Fruit fly (Drosophila melanogaster) whole organism, wandering third instar larva: ENCODE measurements around the gene Orc2.

Source experiments
- Abd-B ChIP-seq: fragments of >200 bp; optimal IDR thresholded peaks from 2 replicates; lab custom pipeline; 2017; ENCODE audit warnings: missing biosample characterization, missing genetic modification characterization
- CG32264 ChIP-seq: fragments of 200-800 bp; sonication (Bioruptor generic); optimal IDR thresholded peaks from 2 replicates; lab custom pipeline; 2016; ENCODE audit warnings: missing biosample characterization, missing genetic modification characterization
- CG9705 ChIP-seq: fragments of 200-800 bp; sonication (Bioruptor generic); optimal IDR thresholded peaks from 2 replicates; lab custom pipeline; 2018; ENCODE audit warnings: missing biosample characterization, mild to moderate bottlenecking, missing genetic modification characterization
- CrebA ChIP-seq: fragments of 200-800 bp; sonication (Bioruptor generic); optimal IDR thresholded peaks from 2 replicates; lab custom pipeline; 2016; ENCODE audit warnings: missing biosample characterization, mild to moderate bottlenecking, missing genetic modification characterization, borderline replicate concordance
- Dfd ChIP-seq: fragments of >200 bp; optimal IDR thresholded peaks from 2 replicates; lab custom pipeline; 2017; ENCODE audit warnings: missing biosample characterization, missing genetic modification characterization
- Dif ChIP-seq: fragments of 200-275, 200-300 bp; sonication (Bioruptor generic); optimal IDR thresholded peaks from 2 replicates; lab custom pipeline; 2018; ENCODE audit warnings: missing biosample characterization, missing genetic modification characterization; ENCODE audit not compliant: partially characterized antibody
- GATAd ChIP-seq: sonication (Bioruptor generic); optimal IDR thresholded peaks from 2 replicates; lab custom pipeline; 2016; ENCODE audit warnings: missing biosample characterization, missing genetic modification characterization
- HLH106 ChIP-seq: fragments of 200-800 bp; optimal IDR thresholded peaks from 3 replicates; lab custom pipeline; 2019; ENCODE audit warnings: missing biosample characterization, mild to moderate bottlenecking, missing genetic modification characterization, moderate library complexity
- Hnf4 ChIP-seq: fragments of 200-800 bp; sonication (Bioruptor generic); optimal IDR thresholded peaks from 2 replicates; lab custom pipeline; 2016; ENCODE audit warnings: missing biosample characterization, mild to moderate bottlenecking, missing genetic modification characterization
- Hr78 ChIP-seq: fragments of >200 bp; optimal IDR thresholded peaks from 2 replicates; lab custom pipeline; 2017; ENCODE audit warnings: missing biosample characterization, missing genetic modification characterization
- Jra ChIP-seq: sonication (Bioruptor generic); optimal IDR thresholded peaks from 2 replicates; lab custom pipeline; 2016; ENCODE audit warnings: missing biosample characterization, missing genetic modification characterization
- Mio ChIP-seq: sonication (Bioruptor generic); optimal IDR thresholded peaks from 2 replicates; lab custom pipeline; 2016; ENCODE audit warnings: missing biosample characterization, missing genetic modification characterization
- Myc ChIP-seq: fragments of >200 bp; optimal IDR thresholded peaks from 2 replicates; lab custom pipeline; 2017
- N ChIP-seq: fragments of >200 bp; optimal IDR thresholded peaks from 2 replicates; lab custom pipeline; 2018; ENCODE audit warnings: missing biosample characterization, missing external identifiers, missing genetic modification characterization
- OdsH ChIP-seq: fragments of 200-800 bp; sonication (Bioruptor generic); optimal IDR thresholded peaks from 2 replicates; lab custom pipeline; 2016; ENCODE audit warnings: missing biosample characterization, mild to moderate bottlenecking, missing genetic modification characterization
- Vsx2 ChIP-seq: fragments of 200-300, 225-300 bp; sonication (Bioruptor generic); optimal IDR thresholded peaks from 2 replicates; lab custom pipeline; 2018; ENCODE audit warnings: missing biosample characterization, missing genetic modification characterization; ENCODE audit not compliant: partially characterized antibody
- brk ChIP-seq: fragments of 200-800 bp; sonication (Bioruptor generic); optimal IDR thresholded peaks from 2 replicates; lab custom pipeline; 2016; ENCODE audit warnings: missing biosample characterization, mild to moderate bottlenecking, missing genetic modification characterization
- dl ChIP-seq, 2 experiments: fragments of 175-275, 200-275 bp in 1 of 2; fragments of 200-275 bp in 1 of 2; sonication (Bioruptor generic); optimal IDR thresholded peaks; lab custom pipeline; 2018; ENCODE audit warnings: mild to moderate bottlenecking in 2 of 2, missing biosample characterization in 2 of 2, missing genetic modification characterization in 2 of 2, moderate library complexity in 2 of 2; ENCODE audit not compliant: partially characterized antibody in 2 of 2, insufficient read depth in 1 of 2
- dmrt93B ChIP-seq: fragments of 200-800 bp; sonication (Bioruptor generic); optimal IDR thresholded peaks from 2 replicates; lab custom pipeline; 2018; ENCODE audit warnings: missing biosample characterization, mild to moderate bottlenecking, missing genetic modification characterization
- dsf ChIP-seq: sonication (Bioruptor generic); optimal IDR thresholded peaks from 2 replicates; lab custom pipeline; 2016; ENCODE audit warnings: missing biosample characterization, missing genetic modification characterization, borderline replicate concordance
- ey ChIP-seq: fragments of 200-800 bp; sonication (Bioruptor generic); optimal IDR thresholded peaks from 2 replicates; lab custom pipeline; 2016; ENCODE audit warnings: missing biosample characterization, missing genetic modification characterization
- fru ChIP-seq: fragments of 200-800 bp; sonication (Bioruptor generic); optimal IDR thresholded peaks from 3 replicates; lab custom pipeline; 2016; ENCODE audit warnings: missing biosample characterization, mild to moderate bottlenecking, missing genetic modification characterization
- h ChIP-seq: fragments of 200-800 bp; sonication (Bioruptor generic); optimal IDR thresholded peaks from 3 replicates; lab custom pipeline; 2016; ENCODE audit warnings: missing biosample characterization, mild to moderate bottlenecking, missing genetic modification characterization
- jim ChIP-seq: fragments of 175-275, 200-325 bp; sonication (Bioruptor generic); optimal IDR thresholded peaks from 2 replicates; lab custom pipeline; 2016; ENCODE audit warnings: missing biosample characterization, mild to moderate bottlenecking, missing genetic modification characterization
- psq ChIP-seq: fragments of 200-800 bp; sonication (Bioruptor generic); optimal IDR thresholded peaks from 3 replicates; lab custom pipeline; 2017; ENCODE audit warnings: missing biosample characterization, mild to moderate bottlenecking, missing genetic modification characterization, moderate library complexity
- rgr ChIP-seq: fragments of 200-800 bp; sonication (Bioruptor generic); optimal IDR thresholded peaks from 3 replicates; lab custom pipeline; 2016; ENCODE audit warnings: missing biosample characterization, mild to moderate bottlenecking, missing genetic modification characterization
- sage ChIP-seq: fragments of 200-800 bp; sonication (Bioruptor generic); optimal IDR thresholded peaks from 2 replicates; lab custom pipeline; 2016; ENCODE audit warnings: missing biosample characterization, mild to moderate bottlenecking, missing genetic modification characterization
- sv ChIP-seq: fragments of 200-800 bp; sonication (Bioruptor generic); optimal IDR thresholded peaks from 3 replicates; lab custom pipeline; 2016; ENCODE audit warnings: missing biosample characterization, missing genetic modification characterization
- tai ChIP-seq: sonication (Bioruptor generic); optimal IDR thresholded peaks from 2 replicates; lab custom pipeline; 2016; ENCODE audit warnings: missing biosample characterization, missing genetic modification characterization
- usp ChIP-seq: fragments of >200 bp; optimal IDR thresholded peaks from 2 replicates; lab custom pipeline; 2017; ENCODE audit warnings: missing biosample characterization, missing genetic modification characterization
- woc ChIP-seq: sonication (Bioruptor generic); optimal IDR thresholded peaks from 2 replicates; lab custom pipeline; 2016; ENCODE audit warnings: missing biosample characterization, mild to moderate bottlenecking, missing genetic modification characterization

Orc2 gene

DNA sequence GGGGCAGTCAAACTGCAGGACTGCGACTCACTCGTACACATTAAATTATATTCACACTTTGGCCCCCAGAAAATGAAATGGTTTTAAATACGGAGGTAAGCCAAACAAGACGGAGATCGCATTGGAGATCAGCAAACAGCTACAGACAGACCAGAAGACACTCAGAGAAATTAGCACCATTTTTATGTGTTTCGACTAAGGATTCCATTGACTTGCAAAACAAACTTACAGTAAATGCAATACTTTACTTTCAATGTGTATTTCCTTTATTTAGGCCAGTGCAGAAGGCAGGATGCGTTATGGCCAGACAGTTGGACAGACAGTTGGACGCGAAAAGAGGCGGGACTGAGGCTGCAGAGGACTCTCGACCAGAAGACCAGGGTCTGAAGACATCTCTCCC is 9.5 kb upstream of the Orc2 start (continued):
- TF ChIP-seq brk (GFP tag; lab: Kevin White, UChicago), result no peak
- no peak for TF ChIP-seq Abd-B (GFP tag; lab: Kevin White, UChicago)
- TF ChIP-seq Hnf4 (GFP tag; lab: Kevin White, UChicago), result peak; percentile 61
- no peak for TF ChIP-seq tai (GFP tag; lab: Kevin White, UChicago)
- peak; percentile 59 for TF ChIP-seq ey (GFP tag; lab: Kevin White, UChicago)
- peak; percentile 5 for TF ChIP-seq h (GFP tag; lab: Kevin White, UChicago)
- TF ChIP-seq, all 38 proteins: peak for 11

DNA sequence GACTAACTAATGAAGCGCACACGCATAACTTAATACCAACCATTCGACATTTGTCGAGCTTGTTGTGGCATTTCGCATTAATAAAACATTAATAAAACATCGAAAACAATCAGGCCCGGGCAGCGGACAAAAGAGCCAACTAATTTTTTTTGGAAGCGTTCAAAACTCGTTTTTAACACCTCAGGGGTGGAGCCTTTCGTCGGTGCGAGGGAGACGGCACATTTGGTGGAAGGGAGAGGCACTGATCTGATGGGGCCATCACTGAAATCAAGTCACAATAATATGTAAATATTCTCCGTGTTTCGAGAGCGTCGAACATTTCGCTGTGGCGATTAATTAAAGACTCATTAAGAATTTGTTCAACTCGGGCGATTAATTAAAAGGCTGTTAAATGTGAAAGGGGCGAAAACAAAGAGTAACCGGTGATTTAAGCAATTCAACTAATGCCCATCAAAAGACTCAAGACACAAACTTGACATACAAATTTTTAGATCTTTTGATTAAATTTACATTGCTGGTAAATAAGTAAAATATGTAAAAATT is 7.8 kb upstream of the Orc2 start:
- no peak for TF ChIP-seq fru (GFP tag; lab: Kevin White, UChicago)
- TF ChIP-seq Vsx2 (GFP tag; lab: Kevin White, UChicago), result no peak
- TF ChIP-seq Myc (lab: Kevin White, UChicago), result no peak
- TF ChIP-seq usp, result no peak
- TF ChIP-seq Dfd (GFP tag; lab: Kevin White, UChicago), result no peak
- TF ChIP-seq dsf (GFP tag; lab: Kevin White, UChicago), result no peak
- TF ChIP-seq CG32264 (GFP tag; lab: Kevin White, UChicago), result no peak
- no peak for TF ChIP-seq Mio (GFP tag; lab: Kevin White, UChicago)
- no peak for TF ChIP-seq psq (GFP tag; lab: Kevin White, UChicago)
- TF ChIP-seq N (GFP tag; lab: Kevin White, UChicago), result no peak
- TF ChIP-seq Dif (GFP tag; lab: Kevin White, UChicago), result no peak
- no peak for TF ChIP-seq jim

DNA sequence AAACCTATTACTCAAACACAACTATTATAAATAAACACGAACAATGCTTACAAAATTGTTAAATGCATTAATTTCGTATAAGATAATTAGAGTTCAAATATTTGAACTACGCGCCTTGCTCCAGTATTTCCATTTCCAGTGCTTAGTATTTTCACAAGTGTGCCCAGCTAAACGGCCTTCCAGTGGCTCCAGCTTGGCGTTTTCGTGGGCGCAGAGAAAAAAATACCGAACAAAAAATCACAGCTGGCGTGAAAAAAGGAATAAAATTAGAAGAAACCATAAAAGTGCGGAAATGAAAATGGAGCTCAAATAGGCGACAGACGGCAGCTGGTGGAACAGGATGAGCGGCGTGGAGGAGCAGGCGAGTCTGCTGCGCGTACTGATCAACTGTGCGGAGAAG is 6.1 kb upstream of the Orc2 start, which contains the start of gene Ipp:
TSS of gene Ipp (plus strand) at position 208 of the 400 bp plus-strand sequence.
- no peak for TF ChIP-seq N (GFP tag; lab: Kevin White, UChicago)
- no peak for TF ChIP-seq tai (GFP tag; lab: Kevin White, UChicago)
- no peak for TF ChIP-seq CG9705 (GFP tag; lab: Kevin White, UChicago)
- TF ChIP-seq sage (GFP tag; lab: Kevin White, UChicago), result no peak
- no peak for TF ChIP-seq Dif (GFP tag; lab: Kevin White, UChicago)

DNA sequence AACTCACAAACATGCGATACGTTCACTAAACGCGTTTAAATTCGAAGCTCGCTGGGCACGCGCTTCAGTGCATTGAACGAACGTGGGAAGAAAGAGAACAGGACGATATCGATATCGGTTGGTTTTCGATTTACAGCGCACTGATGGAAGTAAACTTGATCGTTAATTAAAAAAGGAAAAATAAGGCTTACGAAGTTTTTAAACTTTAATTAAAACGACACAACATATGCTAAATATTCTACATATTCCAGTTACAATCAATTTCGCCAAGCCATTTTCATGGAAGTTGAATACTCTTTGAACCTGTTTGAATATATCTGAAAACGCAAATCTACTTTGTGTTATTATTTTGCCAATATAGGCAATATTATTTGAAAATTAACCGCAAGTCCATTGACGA is 611 bp upstream of the Orc2 start, which contains the start of gene Kots:
TSS of gene Kots (minus strand) at position 101 of the 400 bp plus-strand sequence.
- TF ChIP-seq GATAd (GFP tag; lab: Kevin White, UChicago) (no peak), OdsH (no peak), brk (GFP tag; lab: Kevin White, UChicago) (no peak), sv (GFP tag; lab: Kevin White, UChicago) (no peak), jim (no peak), woc (GFP tag; lab: Kevin White, UChicago) (no peak), Abd-B (GFP tag; lab: Kevin White, UChicago) (no peak), CrebA (GFP tag; lab: Kevin White, UChicago) (no peak), Dfd (GFP tag; lab: Kevin White, UChicago) (no peak), HLH106 (tag; lab: Kevin White, UChicago) (no peak), dl (GFP tag; optimal IDR thresholded peaks at IDR 0.05; lab: Kevin White, UChicago; ENCODE audit: insufficient read depth in 1 of 2, partially characterized antibody in 2 of 2) (no peak), CG32264 (GFP tag; lab: Kevin White, UChicago) (no peak), Jra (no peak), Hr78 (GFP tag; lab: Kevin White, UChicago) (no peak), rgr (GFP tag; lab: Kevin White, UChicago) (no peak), dmrt93B (GFP tag; lab: Kevin White, UChicago) (no peak)
- TF ChIP-seq, all 38 proteins: peak for 0
